Worm (Caenorhabditis elegans): Measurements from ENCODE around the gene pud-1.2.
A peak's percentile ranks its signal among the peaks of the same experiment; 100 is the strongest.
"Not testable (repeated sequence)": the region's sequence is repeated elsewhere in the genome, so short reads cannot be mapped to it uniquely, and the experiment has no call there.

pud-1.2 gene

DNA sequence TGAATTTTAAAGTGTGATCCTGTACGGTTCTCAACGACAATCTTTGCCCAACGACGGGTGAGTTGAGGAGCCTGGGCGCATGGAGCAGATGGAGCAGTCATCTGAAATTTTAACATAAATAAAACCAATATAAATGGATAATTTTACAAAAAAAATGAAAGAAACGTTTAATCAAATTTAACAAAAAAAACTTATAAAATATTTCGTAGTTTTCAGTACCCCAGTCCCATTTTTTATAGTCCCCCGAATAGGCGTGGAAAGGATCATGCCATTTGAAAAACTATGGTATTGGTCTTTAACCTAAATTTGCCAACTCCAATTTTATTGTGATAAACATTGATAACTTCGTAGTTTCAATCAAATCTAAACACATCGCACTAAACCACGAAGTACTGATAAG is 2.7 kb upstream of the pud-1.2 start, which contains the start of gene pud-3:
Gene pud-3 (minus strand): TSS at position 101 of the 400 bp plus-strand sequence.
- TF ChIP-seq nhr-12 (tag; optimal IDR thresholded peaks at IDR 0.05) (no peak), R02D3.7 (tag; optimal IDR thresholded peaks at IDR 0.05) (no peak), egl-5 (tag; optimal IDR thresholded peaks at IDR 0.05) (no peak), elt-2 (tag; optimal IDR thresholded peaks at IDR 0.05) (no peak), pqm-1 (tag; optimal IDR thresholded peaks at IDR 0.05) (peak; percentile 41), fkh-10 (GFP tag; optimal IDR thresholded peaks at IDR 0.05) (no peak), eor-1 (tag; optimal IDR thresholded peaks at IDR 0.05) (no peak), egl-27 (tag; optimal IDR thresholded peaks at IDR 0.05) (no peak)

DNA sequence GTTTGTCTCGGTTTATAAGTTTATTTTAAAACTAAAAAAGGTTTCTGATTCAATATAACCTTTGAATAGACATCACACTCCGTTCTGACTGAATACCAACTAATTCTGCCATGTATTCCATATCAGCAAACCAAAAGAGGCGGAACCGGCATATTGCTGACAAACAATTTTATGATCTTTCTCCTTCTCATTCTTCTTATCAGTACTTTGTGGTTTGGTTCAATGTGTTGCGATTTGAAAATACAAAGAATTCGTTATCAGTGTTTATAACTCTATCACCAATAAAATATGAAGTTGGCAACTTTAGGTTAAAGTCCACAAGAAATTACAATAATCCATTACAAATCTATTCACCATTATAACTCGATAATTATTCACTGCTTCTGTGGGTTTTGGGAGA is 1.9 kb upstream of the pud-1.2 start:
- TF ChIP-seq pqm-1 (tag; optimal IDR thresholded peaks at IDR 0.05) (peak; percentile 99), elt-2 (tag; optimal IDR thresholded peaks at IDR 0.05) (peak; percentile 98), aly-2 (tag; optimal IDR thresholded peaks at IDR 0.05) (no peak), skn-1 (tag; optimal IDR thresholded peaks at IDR 0.05) (peak; percentile 54)

DNA sequence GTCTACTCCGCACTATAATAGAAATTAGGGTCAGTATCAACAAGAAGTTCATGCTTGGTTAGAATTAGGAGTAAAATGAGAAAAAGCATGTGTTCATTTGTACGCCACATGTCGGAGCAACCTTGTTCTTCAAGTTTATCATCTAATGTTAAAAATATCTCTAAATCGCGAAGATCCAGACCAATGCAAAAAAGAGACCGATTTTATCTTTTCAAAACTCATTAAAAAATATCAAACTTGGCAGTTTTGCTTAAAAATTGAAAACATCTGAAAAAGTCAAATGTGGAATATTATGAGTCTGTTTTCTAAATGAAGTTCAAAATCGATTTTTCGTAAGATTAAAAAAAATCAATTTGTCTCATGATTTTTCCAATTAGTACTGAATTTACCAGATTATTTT is 1.4 kb downstream of the pud-1.2 start, which contains the start of gene Y19D10B.6:
Gene Y19D10B.6 (minus strand): TSS at position 101 of the 400 bp plus-strand sequence.
- TF ChIP-seq skn-1, nhr-67, fkh-2 (tag; optimal IDR thresholded peaks at IDR 0.05): not testable (repeated sequence)

DNA sequence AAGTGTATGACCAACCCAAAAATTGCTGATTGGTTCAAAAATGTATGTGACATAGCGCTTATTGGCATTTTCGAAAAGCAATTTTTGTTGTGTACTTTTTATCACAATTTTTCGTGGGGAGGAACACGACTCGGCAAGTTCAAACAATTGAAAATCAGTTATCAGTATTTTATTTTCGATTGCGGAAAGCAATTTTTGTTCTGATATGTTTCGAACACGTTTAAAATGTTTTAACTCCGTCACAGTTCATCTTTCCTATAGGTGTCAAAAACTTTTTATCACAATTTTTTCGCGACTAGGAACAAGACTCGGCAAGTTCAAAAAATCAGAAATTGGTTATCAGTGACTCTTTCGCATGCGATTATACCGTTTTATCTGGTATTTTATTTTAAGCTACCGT is 14.1 kb downstream of the pud-1.2 start:
- no peak for TF ChIP-seq fkh-10 (GFP tag; optimal IDR thresholded peaks at IDR 0.05)
- no peak for TF ChIP-seq nhr-23 (tag; optimal IDR thresholded peaks at IDR 0.05)
- TF ChIP-seq ztf-11 (tag; optimal IDR thresholded peaks at IDR 0.05), result no peak
- TF ChIP-seq nfya-1 (tag; optimal IDR thresholded peaks at IDR 0.05; ENCODE audit: insufficient read depth), result no peak
- TF ChIP-seq elt-2 (tag; optimal IDR thresholded peaks at IDR 0.05), result peak; percentile 99
- no peak for TF ChIP-seq nhr-12 (tag; optimal IDR thresholded peaks at IDR 0.05)
- TF ChIP-seq fkh-2 (tag; optimal IDR thresholded peaks at IDR 0.05), result no peak
- no peak for TF ChIP-seq mdl-1 (tag; optimal IDR thresholded peaks at IDR 0.05)
- TF ChIP-seq ceh-16 (tag; optimal IDR thresholded peaks at IDR 0.05), result no peak
- no peak for TF ChIP-seq lin-39 (tag; optimal IDR thresholded peaks at IDR 0.05)
- no peak for TF ChIP-seq zag-1 (tag; optimal IDR thresholded peaks at IDR 0.05)
- TF ChIP-seq elt-1 (tag; optimal IDR thresholded peaks at IDR 0.05), result no peak
- TF ChIP-seq unc-39 (tag; optimal IDR thresholded peaks at IDR 0.05), result no peak
- peak; percentile 44 for TF ChIP-seq pqm-1 (tag; optimal IDR thresholded peaks at IDR 0.05)
- no peak for TF ChIP-seq ceh-28 (tag; optimal IDR thresholded peaks at IDR 0.05)
- no peak for TF ChIP-seq mml-1 (tag; optimal IDR thresholded peaks at IDR 0.05)
- TF ChIP-seq jun-1 (tag; optimal IDR thresholded peaks at IDR 0.05), result peak; percentile 46

DNA sequence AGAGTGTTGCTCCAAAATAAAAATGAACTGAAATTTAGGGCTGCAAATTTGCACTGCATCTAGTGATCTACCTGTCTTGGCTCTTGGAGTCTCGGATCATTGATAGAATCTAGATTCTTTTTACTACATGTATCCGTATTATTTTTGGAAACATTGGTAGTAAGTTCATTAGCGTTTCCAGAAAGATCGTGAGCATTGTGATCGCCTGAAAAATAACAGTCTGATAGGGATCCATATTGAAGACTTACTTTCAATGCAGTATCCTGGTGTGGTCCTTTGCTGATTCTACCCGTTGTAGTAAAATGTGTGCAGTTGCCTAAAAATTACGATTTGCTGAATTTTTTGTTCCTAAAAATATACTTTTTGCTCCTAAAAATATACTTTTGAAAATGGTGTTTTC is 16.0 kb downstream of the pud-1.2 start:
- TF ChIP-seq nhr-237 (tag; optimal IDR thresholded peaks at IDR 0.05) (no peak), pha-4 (tag; optimal IDR thresholded peaks at IDR 0.05) (no peak), ceh-16 (tag; optimal IDR thresholded peaks at IDR 0.05) (no peak), daf-12 (tag; optimal IDR thresholded peaks at IDR 0.05) (no peak), ama-1 (optimal IDR thresholded peaks at IDR 0.05) (no peak), elt-2 (tag; optimal IDR thresholded peaks at IDR 0.05) (no peak), egl-27 (tag; optimal IDR thresholded peaks at IDR 0.05) (no peak)

DNA sequence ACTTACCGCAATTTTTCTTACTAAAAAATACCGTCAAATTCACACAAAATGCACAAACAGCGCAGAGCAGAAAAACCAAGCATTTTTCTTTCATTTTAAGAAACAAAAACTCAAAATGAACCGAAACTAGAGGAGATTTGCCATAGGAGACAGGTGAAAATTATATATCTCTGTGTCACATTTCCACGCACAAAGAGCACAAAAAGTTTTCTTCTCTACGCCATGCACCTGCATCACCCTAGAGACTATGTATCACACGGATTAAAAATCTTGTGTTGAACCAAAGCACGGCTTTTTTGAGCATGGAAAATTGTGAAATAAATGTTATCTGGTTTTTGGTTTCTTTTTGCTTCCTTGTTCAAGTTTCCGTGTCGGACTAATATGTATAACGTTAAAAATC is 18.6 kb downstream of the pud-1.2 start, which contains the start of gene irld-15:
Gene irld-15 (minus strand): TSS at position 101 of the 400 bp plus-strand sequence.
- no peak for TF ChIP-seq hmg-11 (tag; optimal IDR thresholded peaks at IDR 0.05)
- TF ChIP-seq zag-1 (tag; optimal IDR thresholded peaks at IDR 0.05), result no peak

DNA sequence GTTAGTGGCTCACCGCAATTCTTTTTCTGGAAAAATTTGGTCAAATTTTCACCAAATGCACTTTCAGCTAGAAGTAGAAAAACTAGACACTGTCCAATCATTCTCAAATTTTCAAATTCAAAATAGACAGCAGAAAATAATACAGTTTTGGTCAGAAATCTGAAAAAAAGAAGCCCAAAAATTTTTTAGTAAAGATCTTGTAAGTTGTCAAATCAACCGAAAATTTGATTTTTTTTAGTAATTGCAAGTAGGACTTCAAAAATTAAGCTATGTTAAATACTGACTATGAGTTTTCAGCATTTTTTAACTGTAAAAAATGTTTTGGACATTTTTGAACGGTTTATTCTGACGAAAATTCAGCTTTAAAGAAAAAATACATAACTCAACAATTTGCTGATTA is 21.5 kb downstream of the pud-1.2 start, which contains the start of gene Y19D10B.8:
Gene Y19D10B.8 (minus strand): TSS at position 101 of the 400 bp plus-strand sequence.
- TF ChIP-seq sea-2 (GFP tag; optimal IDR thresholded peaks at IDR 0.05) (no peak), pqm-1 (tag; optimal IDR thresholded peaks at IDR 0.05) (no peak), hmg-11 (tag; optimal IDR thresholded peaks at IDR 0.05) (no peak), nhr-12 (tag; optimal IDR thresholded peaks at IDR 0.05) (no peak), ZK546.5 (tag; optimal IDR thresholded peaks at IDR 0.05) (no peak), nhr-67 (tag; optimal IDR thresholded peaks at IDR 0.05) (no peak), mml-1 (tag; optimal IDR thresholded peaks at IDR 0.05) (no peak), zag-1 (tag; optimal IDR thresholded peaks at IDR 0.05) (no peak), tbx-2 (tag; optimal IDR thresholded peaks at IDR 0.05) (no peak), ceh-82 (tag; optimal IDR thresholded peaks at IDR 0.05) (no peak), snpc-4 (tag; optimal IDR thresholded peaks at IDR 0.05) (no peak)
